Worm (Caenorhabditis elegans): ENCODE results near the gene F14F9.2.

Gene F14F9.2

ce11 chrV:5132441-5132840, 12.2 kb upstream of the F14F9.2 start, which contains the start of gene F14F9.4:
TSS of gene F14F9.4 (plus strand) at chrV:5132741.
- TF ChIP-seq aly-2 (tag; optimal IDR thresholded peaks at IDR 0.05) (no peak), hmg-11 (tag; optimal IDR thresholded peaks at IDR 0.05) (no peak), fkh-10 (GFP tag; optimal IDR thresholded peaks at IDR 0.05) (no peak), unc-39 (tag; optimal IDR thresholded peaks at IDR 0.05) (no peak), eor-1 (tag; optimal IDR thresholded peaks at IDR 0.05) (no peak)

DNA sequence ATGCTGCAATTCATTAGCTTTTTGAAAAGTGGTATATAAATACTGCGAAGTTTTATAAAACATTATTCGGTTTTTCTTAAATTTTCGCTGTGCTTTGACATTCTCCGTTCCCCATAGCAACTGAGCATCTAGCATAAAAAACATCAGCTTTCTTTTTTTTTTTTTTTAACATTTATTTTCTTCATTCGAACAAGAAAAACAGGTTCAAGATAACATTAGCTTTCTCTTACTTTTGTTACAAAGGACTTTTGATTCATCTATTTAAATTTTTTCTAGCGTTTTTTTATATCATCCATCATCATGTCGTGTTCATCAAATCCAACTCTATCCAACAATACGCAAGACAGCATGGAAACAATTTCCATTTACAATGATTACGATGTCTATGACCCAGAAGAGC, 6.7 kb upstream of the F14F9.2 start, which contains the start of gene F14F9.3:
Gene F14F9.3 (plus strand): TSS at position 301 of the 400 bp plus-strand sequence.
- TF ChIP-seq nhr-28 (tag; optimal IDR thresholded peaks at IDR 0.05) (no peak), jun-1 (tag; optimal IDR thresholded peaks at IDR 0.05) (no peak), eor-1 (tag; optimal IDR thresholded peaks at IDR 0.05) (no peak), nhr-76 (tag; optimal IDR thresholded peaks at IDR 0.05) (no peak), nhr-12 (tag; optimal IDR thresholded peaks at IDR 0.05) (no peak), ceh-82 (tag; optimal IDR thresholded peaks at IDR 0.05) (no peak), daf-12 (tag; optimal IDR thresholded peaks at IDR 0.05) (no peak), mdl-1 (tag; optimal IDR thresholded peaks at IDR 0.05) (no peak), pha-4 (tag; optimal IDR thresholded peaks at IDR 0.05) (no peak), elt-2 (tag; optimal IDR thresholded peaks at IDR 0.05) (no peak), lin-39 (tag; optimal IDR thresholded peaks at IDR 0.05) (no peak), fkh-2 (tag; optimal IDR thresholded peaks at IDR 0.05) (no peak), ceh-9 (tag; optimal IDR thresholded peaks at IDR 0.05) (no peak), lsy-12 (tag; optimal IDR thresholded peaks at IDR 0.05) (no peak), sea-2 (GFP tag; optimal IDR thresholded peaks at IDR 0.05) (no peak), nhr-25 (tag; optimal IDR thresholded peaks at IDR 0.05) (no peak), nhr-67 (tag; optimal IDR thresholded peaks at IDR 0.05) (no peak), skn-1 (tag; optimal IDR thresholded peaks at IDR 0.05) (no peak), ama-1 (optimal IDR thresholded peaks at IDR 0.05) (no peak)

DNA sequence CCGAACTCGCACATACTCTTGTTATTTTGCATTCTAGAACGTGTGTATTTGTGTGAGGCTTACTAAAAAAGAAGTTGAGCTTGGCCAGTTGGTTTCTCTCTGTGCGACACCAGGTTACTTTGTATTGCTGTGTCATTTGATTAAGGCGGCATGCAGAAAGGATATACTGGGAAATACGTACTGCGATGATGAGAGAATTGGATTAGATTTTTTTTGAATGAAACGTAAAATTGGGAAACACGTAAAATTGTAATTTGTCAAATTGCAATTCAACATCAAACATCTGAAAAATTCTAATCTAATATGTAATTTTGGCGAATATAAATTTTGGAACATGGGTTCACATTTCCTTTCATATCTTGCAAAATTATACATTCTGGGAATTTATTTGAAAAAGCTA, 856 bp upstream of the F14F9.2 start, which contains the start of gene srh-129:
Gene srh-129 (minus strand): TSS at position 101 of the 400 bp plus-strand sequence.
- TF ChIP-seq tbx-2 (tag; optimal IDR thresholded peaks at IDR 0.05) (no peak), snpc-4 (tag; optimal IDR thresholded peaks at IDR 0.05) (no peak), nhr-43 (tag; optimal IDR thresholded peaks at IDR 0.05; ENCODE audit: poor library complexity, severe bottlenecking) (no peak), pqm-1 (tag; optimal IDR thresholded peaks at IDR 0.05) (no peak), ceh-9 (tag; optimal IDR thresholded peaks at IDR 0.05) (no peak), elt-1 (tag; optimal IDR thresholded peaks at IDR 0.05) (no peak), eor-1 (tag; optimal IDR thresholded peaks at IDR 0.05) (no peak), jun-1 (tag; optimal IDR thresholded peaks at IDR 0.05) (no peak), fkh-2 (tag; optimal IDR thresholded peaks at IDR 0.05) (no peak), skn-1 (tag; optimal IDR thresholded peaks at IDR 0.05) (no peak), nhr-76 (tag; optimal IDR thresholded peaks at IDR 0.05) (no peak), daf-12 (tag; optimal IDR thresholded peaks at IDR 0.05) (no peak), hmg-11 (tag; optimal IDR thresholded peaks at IDR 0.05) (no peak), egl-27 (tag; optimal IDR thresholded peaks at IDR 0.05) (no peak), ceh-82 (tag; optimal IDR thresholded peaks at IDR 0.05) (no peak), mdl-1 (tag; optimal IDR thresholded peaks at IDR 0.05) (no peak), unc-39 (tag; optimal IDR thresholded peaks at IDR 0.05) (no peak), nhr-11 (tag; optimal IDR thresholded peaks at IDR 0.05) (no peak), ztf-4 (tag; optimal IDR thresholded peaks at IDR 0.05) (no peak)

DNA sequence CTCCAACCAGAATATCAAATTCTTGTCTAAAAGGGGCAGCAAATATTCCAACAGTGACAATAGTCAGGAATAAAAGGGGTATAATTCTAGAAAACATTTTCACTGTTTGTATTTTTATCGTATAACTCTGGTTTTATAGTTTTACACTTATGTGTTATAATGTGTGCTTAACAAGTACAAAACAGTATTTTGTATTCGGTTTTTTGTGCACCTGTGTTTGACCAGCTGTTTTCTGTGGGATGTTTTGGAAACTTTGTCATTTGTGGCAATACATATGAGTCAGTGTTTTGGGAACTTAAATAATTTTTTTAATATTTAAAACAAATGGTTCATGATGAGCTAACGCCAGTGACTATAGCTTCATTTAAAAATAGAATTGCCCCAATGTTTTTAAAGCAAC, 1.8 kb downstream of the F14F9.2 start, which contains the start of gene F14F9.6:
Gene F14F9.6 (minus strand): TSS at position 101 of the 400 bp plus-strand sequence.
- TF ChIP-seq sea-2 (GFP tag; optimal IDR thresholded peaks at IDR 0.05) (no peak), elt-3 (tag; optimal IDR thresholded peaks at IDR 0.05) (no peak), nfya-1 (tag; optimal IDR thresholded peaks at IDR 0.05; ENCODE audit: insufficient read depth) (no peak), mml-1 (tag; optimal IDR thresholded peaks at IDR 0.05) (no peak), pqm-1 (tag; optimal IDR thresholded peaks at IDR 0.05) (no peak), skn-1 (tag; optimal IDR thresholded peaks at IDR 0.05) (no peak), nhr-67 (tag; optimal IDR thresholded peaks at IDR 0.05) (no peak), zag-1 (tag; optimal IDR thresholded peaks at IDR 0.05) (no peak), ceh-16 (tag; optimal IDR thresholded peaks at IDR 0.05) (no peak), hmg-11 (tag; optimal IDR thresholded peaks at IDR 0.05) (no peak), fkh-10 (GFP tag; optimal IDR thresholded peaks at IDR 0.05) (no peak), nhr-237 (tag; optimal IDR thresholded peaks at IDR 0.05) (no peak)
